Fruit fly (Drosophila melanogaster) whole organism, embryonic: ENCODE measurements around the gene mus301.

ENCODE experiments used
- Ada2b ChIP-seq: fragments of 200-800 bp; sonication (Bioruptor generic); IDR thresholded peaks from 2 replicates; pipeline ENCODE4 v1.3.6; 2022; ENCODE audit warnings: missing biosample characterization, missing genetic modification characterization
- B-H1 ChIP-seq: fragments of 200-800 bp; sonication (Bioruptor generic); IDR thresholded peaks from 3 replicates; pipeline ENCODE4 v1.3.6; 2022; ENCODE audit warnings: missing biosample characterization, missing genetic modification characterization
- B-H2 ChIP-seq: fragments of 200-800 bp; sonication (Bioruptor generic); optimal IDR thresholded peaks from 2 replicates; lab custom pipeline; 2018; ENCODE audit warnings: missing biosample characterization, mild to moderate bottlenecking, missing genetic modification characterization
- CG10321 ChIP-seq: fragments of 200-800 bp; sonication (Bioruptor generic); IDR thresholded peaks from 2 replicates; pipeline ENCODE4 v1.3.6; 2022; ENCODE audit warnings: missing biosample characterization, missing genetic modification characterization
- CG10565 ChIP-seq: fragments of 200-800 bp; sonication (Bioruptor generic); optimal IDR thresholded peaks from 3 replicates; lab custom pipeline; 2016; ENCODE audit warnings: missing biosample characterization, mild to moderate bottlenecking, missing genetic modification characterization
- CG10959 ChIP-seq: fragments of 200-800 bp; sonication (Bioruptor generic); IDR thresholded peaks from 2 replicates; pipeline ENCODE4 v1.3.6; 2022; ENCODE audit warnings: missing biosample characterization, missing genetic modification characterization
- CG10979 ChIP-seq: fragments of 200-800 bp; sonication (Bioruptor generic); optimal IDR thresholded peaks from 2 replicates; lab custom pipeline; 2018; ENCODE audit warnings: missing biosample characterization, mild to moderate bottlenecking, missing genetic modification characterization, moderate library complexity
- CG11398 ChIP-seq: fragments of 200-800 bp; sonication (Bioruptor generic); optimal IDR thresholded peaks from 2 replicates; lab custom pipeline; 2016; ENCODE audit warnings: missing biosample characterization, missing genetic modification characterization
- CG12219 ChIP-seq: fragments of 200-800 bp; sonication (Bioruptor generic); optimal IDR thresholded peaks from 3 replicates; lab custom pipeline; 2018; ENCODE audit warnings: missing biosample characterization, mild to moderate bottlenecking, missing genetic modification characterization
- CG12744 ChIP-seq: fragments of 200-800 bp; sonication (Bioruptor generic); optimal IDR thresholded peaks from 2 replicates; lab custom pipeline; 2016; ENCODE audit warnings: missing biosample characterization, missing genetic modification characterization
- CG15696 ChIP-seq: fragments of 200-800 bp; sonication (Bioruptor generic); optimal IDR thresholded peaks from 2 replicates; lab custom pipeline; 2019; ENCODE audit warnings: missing biosample characterization, mild to moderate bottlenecking, missing genetic modification characterization, moderate library complexity
- CG1602 ChIP-seq: fragments of 200-800 bp; sonication (Bioruptor generic); optimal IDR thresholded peaks from 3 replicates; lab custom pipeline; 2016; ENCODE audit warnings: missing biosample characterization, missing genetic modification characterization
- CG16813 ChIP-seq: fragments of 200-800 bp; sonication (Bioruptor generic); IDR thresholded peaks from 3 replicates; pipeline ENCODE4 v1.3.6; 2022; ENCODE audit warnings: missing biosample characterization, missing genetic modification characterization; ENCODE audit not compliant: partially characterized antibody
- CG17802 ChIP-seq: fragments of 200-800 bp; sonication (Bioruptor generic); optimal IDR thresholded peaks from 2 replicates; lab custom pipeline; 2018; ENCODE audit warnings: missing biosample characterization, mild to moderate bottlenecking, missing genetic modification characterization, moderate library complexity
- CG17829 ChIP-seq: fragments of 200-800 bp; optimal IDR thresholded peaks from 2 replicates; lab custom pipeline; 2019; ENCODE audit warnings: missing biosample characterization, mild to moderate bottlenecking, missing genetic modification characterization, moderate library complexity
- CG3163 ChIP-seq: fragments of 200-800 bp; sonication (Bioruptor generic); optimal IDR thresholded peaks from 3 replicates; lab custom pipeline; 2016; ENCODE audit warnings: missing biosample characterization, missing genetic modification characterization
- CG3281 ChIP-seq: fragments of 200-800 bp; sonication (Bioruptor generic); optimal IDR thresholded peaks from 3 replicates; lab custom pipeline; 2017; ENCODE audit warnings: missing biosample characterization, mild to moderate bottlenecking, missing genetic modification characterization
- CG5245 ChIP-seq: fragments of 200-800 bp; sonication (Bioruptor generic); optimal IDR thresholded peaks from 3 replicates; lab custom pipeline; 2016; ENCODE audit warnings: missing biosample characterization, missing genetic modification characterization
- CG6175 ChIP-seq: fragments of 200-800 bp; sonication (Bioruptor generic); IDR thresholded peaks from 3 replicates; pipeline ENCODE4 v1.3.6; 2022; ENCODE audit warnings: missing biosample characterization, missing genetic modification characterization
- CG7786 ChIP-seq: fragments of 200-800 bp; sonication (Bioruptor generic); optimal IDR thresholded peaks from 2 replicates; lab custom pipeline; 2016; ENCODE audit warnings: missing biosample characterization, missing genetic modification characterization
- CG7963 ChIP-seq: fragments of 200-800 bp; sonication (Bioruptor generic); IDR thresholded peaks from 3 replicates; pipeline ENCODE4 v1.3.6; 2022; ENCODE audit warnings: missing biosample characterization, missing genetic modification characterization; ENCODE audit not compliant: partially characterized antibody
- CG9437 ChIP-seq: fragments of 200-800 bp; sonication (Bioruptor generic); optimal IDR thresholded peaks from 2 replicates; lab custom pipeline; 2018; ENCODE audit warnings: missing biosample characterization, mild to moderate bottlenecking, missing genetic modification characterization
- Dip2 ChIP-seq: fragments of 200-800 bp; sonication (Bioruptor generic); IDR thresholded peaks from 2 replicates; pipeline ENCODE4 v1.3.6; 2022; ENCODE audit warnings: missing biosample characterization, missing genetic modification characterization
- HLH4C ChIP-seq: fragments of 200-800 bp; sonication (Bioruptor generic); IDR thresholded peaks from 3 replicates; pipeline ENCODE4 v1.3.6; 2022; ENCODE audit warnings: missing biosample characterization, missing genetic modification characterization; ENCODE audit not compliant: partially characterized antibody
- Hand ChIP-seq: fragments of 200-800 bp; sonication (Bioruptor generic); optimal IDR thresholded peaks from 2 replicates; lab custom pipeline; 2017; ENCODE audit warnings: mild to moderate bottlenecking, missing biosample characterization, missing genetic modification reagents, missing genetic modification characterization
- HmgD ChIP-seq: fragments of 200-800 bp; sonication (Bioruptor generic); optimal IDR thresholded peaks from 3 replicates; lab custom pipeline; 2016; ENCODE audit warnings: missing biosample characterization, missing genetic modification characterization
- Hr78 ChIP-seq, 2 experiments: fragments of 200-800 bp in 1 of 2; fragments of >200 bp in 1 of 2; sonication (Bioruptor generic) in 1 of 2; optimal IDR thresholded peaks; 2 replicates each; lab custom pipeline; 2017 to 2019; ENCODE audit warnings: missing biosample characterization in 2 of 2, missing genetic modification characterization in 2 of 2, mild to moderate bottlenecking in 1 of 2, moderate library complexity in 1 of 2
- NK7.1 ChIP-seq: fragments of 200-800 bp; sonication (Bioruptor generic); optimal IDR thresholded peaks from 3 replicates; lab custom pipeline; 2016; ENCODE audit warnings: missing biosample characterization, missing genetic modification characterization
- Neu2 ChIP-seq: fragments of 200-800 bp; sonication (Bioruptor generic); optimal IDR thresholded peaks from 3 replicates; lab custom pipeline; 2016; ENCODE audit warnings: missing biosample characterization, missing genetic modification characterization, borderline replicate concordance
- Nf-YC ChIP-seq: fragments of 200-800 bp; optimal IDR thresholded peaks from 3 replicates; lab custom pipeline; 2019; ENCODE audit warnings: missing biosample characterization, mild to moderate bottlenecking, missing genetic modification characterization, moderate library complexity
- Sox102F ChIP-seq: fragments of 200-800 bp; sonication (Bioruptor generic); optimal IDR thresholded peaks from 2 replicates; lab custom pipeline; 2018; ENCODE audit warnings: missing biosample characterization, mild to moderate bottlenecking, missing genetic modification characterization, moderate library complexity
- ato ChIP-seq: fragments of 200-800 bp; sonication (Bioruptor generic); IDR thresholded peaks from 2 replicates; pipeline ENCODE4 v1.3.6; 2022; ENCODE audit warnings: missing biosample characterization, missing genetic modification characterization; ENCODE audit not compliant: partially characterized antibody
- bcd ChIP-seq: fragments of 200-800 bp; sonication (Bioruptor generic); optimal IDR thresholded peaks from 2 replicates; lab custom pipeline; 2017; ENCODE audit warnings: missing biosample characterization, mild to moderate bottlenecking, missing genetic modification characterization
- ci ChIP-seq: fragments of 200-800 bp; sonication (Bioruptor generic); IDR thresholded peaks from 3 replicates; pipeline ENCODE4 v1.3.6; 2022; ENCODE audit warnings: missing biosample characterization, missing genetic modification characterization
- ftz-f1 ChIP-seq: fragments of 200-800 bp; sonication (Bioruptor generic); optimal IDR thresholded peaks from 2 replicates; lab custom pipeline; 2016; ENCODE audit warnings: missing biosample characterization, missing genetic modification characterization
- hb ChIP-seq: fragments of 200-800 bp; sonication (Bioruptor generic); IDR thresholded peaks from 3 replicates; pipeline ENCODE4 v1.3.6; 2022; ENCODE audit warnings: missing biosample characterization, missing genetic modification characterization; ENCODE audit not compliant: partially characterized antibody
- her ChIP-seq: fragments of 200-800 bp; sonication (Bioruptor generic); optimal IDR thresholded peaks from 2 replicates; lab custom pipeline; 2016; ENCODE audit warnings: missing biosample characterization, missing genetic modification characterization
- hth ChIP-seq: fragments of >200 bp; optimal IDR thresholded peaks from 2 replicates; lab custom pipeline; 2017; ENCODE audit warnings: inconsistent platforms
- lola ChIP-seq, 3 experiments: fragments of >200 bp in 2 of 3; fragments of 200-800 bp in 1 of 3; sonication (Bioruptor generic) in 1 of 3; optimal IDR thresholded peaks; 2 replicates each; lab custom pipeline; 2017 to 2019; ENCODE audit warnings: missing biosample characterization in 3 of 3, missing genetic modification characterization in 3 of 3, mild to moderate bottlenecking in 1 of 3, moderate library complexity in 1 of 3
- maf-S ChIP-seq: fragments of 200-800 bp; sonication (Bioruptor generic); optimal IDR thresholded peaks from 2 replicates; lab custom pipeline; 2016; ENCODE audit warnings: missing biosample characterization, missing genetic modification characterization
- odd ChIP-seq: fragments of 200-800 bp; sonication (Bioruptor generic); optimal IDR thresholded peaks from 2 replicates; lab custom pipeline; 2017; ENCODE audit warnings: missing biosample characterization, mild to moderate bottlenecking, missing genetic modification characterization
- org-1 ChIP-seq: fragments of 200-800 bp; sonication (Bioruptor generic); optimal IDR thresholded peaks from 2 replicates; lab custom pipeline; 2017; ENCODE audit warnings: missing biosample characterization, missing genetic modification characterization
- pros ChIP-seq: fragments of 200-800 bp; sonication (Bioruptor generic); optimal IDR thresholded peaks from 3 replicates; lab custom pipeline; 2019; ENCODE audit warnings: missing biosample characterization, mild to moderate bottlenecking, missing genetic modification characterization, moderate library complexity
- row ChIP-seq: fragments of 200-800 bp; sonication (Bioruptor generic); IDR thresholded peaks from 3 replicates; pipeline ENCODE4 v1.3.6; 2022; ENCODE audit warnings: missing biosample characterization, missing genetic modification characterization
- sqz ChIP-seq: fragments of 200-800 bp; sonication (Bioruptor generic); optimal IDR thresholded peaks from 3 replicates; lab custom pipeline; 2018; ENCODE audit warnings: missing biosample characterization, mild to moderate bottlenecking, missing genetic modification characterization
- sr ChIP-seq: fragments of 200-800 bp; sonication (Bioruptor generic); IDR thresholded peaks from 3 replicates; pipeline ENCODE4 v1.3.6; 2022; ENCODE audit warnings: missing biosample characterization, missing genetic modification characterization
- ttk ChIP-seq: fragments of 200-800 bp; sonication (Bioruptor generic); IDR thresholded peaks from 2 replicates; pipeline ENCODE4 v2.1.2; 2022; ENCODE audit warnings: missing biosample characterization, missing genetic modification characterization
- yki ChIP-seq: fragments of >200 bp; optimal IDR thresholded peaks from 3 replicates; lab custom pipeline; 2018
- zfh2 ChIP-seq: fragments of 200-800 bp; sonication (Bioruptor generic); optimal IDR thresholded peaks from 2 replicates; lab custom pipeline; 2016; ENCODE audit warnings: missing biosample characterization, missing genetic modification characterization

mus301 gene

DNA sequence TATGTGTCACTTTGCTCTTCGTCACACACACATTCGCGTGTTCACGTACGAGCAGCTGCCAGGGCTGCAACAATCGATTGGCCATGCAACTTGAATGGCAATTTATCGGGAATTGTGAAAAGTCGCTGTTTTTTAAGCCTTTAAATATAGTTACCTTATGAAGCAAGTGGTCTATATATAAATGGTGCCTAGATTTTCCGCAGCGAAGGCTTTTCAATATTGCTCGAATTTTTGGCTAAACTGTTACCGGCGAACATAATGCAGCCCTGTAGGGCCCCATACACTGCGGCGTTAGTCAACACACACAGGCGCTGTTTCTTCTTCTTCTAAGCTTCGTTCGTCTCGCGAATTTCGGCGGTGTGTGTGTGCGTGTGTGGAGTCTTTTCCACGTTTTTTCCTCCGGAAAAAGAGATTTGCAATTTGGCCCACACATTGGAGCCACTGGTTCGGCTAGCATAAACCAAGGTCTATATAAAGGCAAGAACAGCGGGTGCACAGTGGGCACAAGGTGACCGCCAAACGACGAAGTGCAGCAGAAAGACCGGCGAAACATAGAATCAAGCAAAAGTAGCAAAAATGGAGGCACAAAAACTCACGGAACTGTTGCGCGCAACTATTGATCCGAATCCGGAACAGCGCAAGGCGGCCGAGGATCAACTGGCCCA, 21.6 kb upstream of the mus301 start, which contains the start of the genes Arp3 and msk (continued):
- TF ChIP-seq bcd (GFP tag; lab: Kevin White, UChicago) (peak; percentile 87), sqz (no peak), HmgD (GFP tag; lab: Kevin White, UChicago) (peak; percentile 97), odd (GFP tag; lab: Kevin White, UChicago) (no peak), ttk (GFP tag; lab: Robert Waterston, UW) (peak; percentile 45; the same call in 1 of the 2 replicates), maf-S (GFP tag; lab: Kevin White, UChicago) (peak; percentile 86), CG5245 (GFP tag; lab: Kevin White, UChicago) (peak; percentile 78), sr (GFP tag; lab: Robert Waterston, UW) (no peak; the same call in 2 of the 3 replicates), CG7786 (peak; percentile 91), CG3281 (GFP tag; lab: Kevin White, UChicago) (peak; percentile 88), CG15696 (tag; lab: Kevin White, UChicago) (peak; percentile 68), yki (lab: Kevin White, UChicago) (peak; percentile 76), Hr78 (GFP tag; optimal IDR thresholded peaks at IDR 0.05; lab: Kevin White, UChicago) (no peak), CG3163 (GFP tag; lab: Kevin White, UChicago) (peak; percentile 79), CG1602 (peak; percentile 76), CG11398 (GFP tag; lab: Kevin White, UChicago) (peak; percentile 67), CG10565 (peak; percentile 58), Ada2b (peak; percentile 64), ci (peak; percentile 70; the same call in 2 of the 3 replicates), hb (no peak), Hand (peak; percentile 52), CG10979 (tag; lab: Kevin White, UChicago) (peak; percentile 68), CG10959 (GFP tag; lab: Robert Waterston, UW) (0 out of 2 replicates have a peak, but pooled peaks have one; percentile 30), CG7963 (no peak), row (GFP tag; lab: Robert Waterston, UW) (peak; percentile 87), org-1 (GFP tag; lab: Kevin White, UChicago) (peak; percentile 71), B-H2 (GFP tag; lab: Kevin White, UChicago) (peak; percentile 91), CG6175 (GFP tag; lab: Robert Waterston, UW) (no peak), hth (no peak), ftz-f1 (GFP tag; lab: Kevin White, UChicago) (peak; percentile 69), Neu2 (GFP tag; lab: Kevin White, UChicago) (peak; percentile 72), CG12219 (GFP tag; lab: Kevin White, UChicago) (peak; percentile 11), CG10321 (GFP tag; lab: Robert Waterston, UW) (no peak), her (GFP tag; lab: Kevin White, UChicago) (peak; percentile 87), CG16813 (peak; percentile 44), NK7.1 (peak; percentile 69), HLH4C (GFP tag; lab: Robert Waterston, UW) (peak; percentile 55; the same call in 1 of the 3 replicates), Nf-YC (tag; lab: Kevin White, UChicago) (peak; percentile 81), CG17802 (tag; lab: Kevin White, UChicago) (peak; percentile 49), zfh2 (peak; percentile 94), ato (GFP tag; lab: Robert Waterston, UW) (no peak), Sox102F (no peak), pros (GFP tag; lab: Kevin White, UChicago) (no peak), lola (GFP tag; optimal IDR thresholded peaks at IDR 0.05; lab: Kevin White, UChicago) (peak in 1 of 3 experiments; percentile 64), CG17829 (tag; lab: Kevin White, UChicago) (peak; percentile 83), Dip2 (no peak), CG12744 (GFP tag; lab: Kevin White, UChicago) (peak; percentile 71), B-H1 (GFP tag; lab: Robert Waterston, UW) (peak; percentile 27; the same call in 1 of the 3 replicates), CG9437 (peak; percentile 47)
